Worm (Caenorhabditis elegans) whole organism, late embryonic: ENCODE measurements around the gene srw-109.

Experiments used
- F13H6.1 ChIP-seq: sonication (generic microtip); optimal IDR thresholded peaks from 2 replicates; lab custom pipeline; 2016; ENCODE audit warnings: missing genetic modification characterization, missing compliant biosample characterization
- Y22D7AL.16 ChIP-seq: sonication (generic microtip); optimal IDR thresholded peaks from 2 replicates; lab custom pipeline; 2016; ENCODE audit warnings: missing genetic modification characterization, missing compliant biosample characterization
- ama-1 ChIP-seq: fragments of 150-350 bp; optimal IDR thresholded peaks from 2 replicates; lab custom pipeline; 2014
- ceh-14 ChIP-seq: sonication (generic microtip); optimal IDR thresholded peaks from 2 replicates; lab custom pipeline; 2016; ENCODE audit warnings: missing genotype, missing genetic modification characterization, missing compliant biosample characterization
- ceh-2 ChIP-seq: sonication (generic microtip); optimal IDR thresholded peaks from 2 replicates; lab custom pipeline; 2016; ENCODE audit warnings: missing genotype, missing genetic modification characterization, missing compliant biosample characterization
- dve-1 ChIP-seq: sonication (generic microtip); optimal IDR thresholded peaks from 2 replicates; lab custom pipeline; 2017; ENCODE audit warnings: antibody characterized with exemption, mild to moderate bottlenecking, missing genetic modification characterization, missing compliant biosample characterization
- elt-2 ChIP-seq: sonication (generic microtip); optimal IDR thresholded peaks from 2 replicates; lab custom pipeline; 2016; ENCODE audit warnings: missing genetic modification reagents, missing genetic modification characterization, missing compliant biosample characterization
- ets-4 ChIP-seq: sonication (generic microtip); optimal IDR thresholded peaks from 2 replicates; lab custom pipeline; 2016; ENCODE audit warnings: missing genetic modification characterization, missing compliant biosample characterization
- fkh-10 ChIP-seq: fragments of 150-350 bp; optimal IDR thresholded peaks from 2 replicates; lab custom pipeline; 2014; ENCODE audit warnings: missing biosample characterization, missing genetic modification reagents, missing genetic modification characterization
- nhr-11 ChIP-seq: fragments of 150-350 bp; optimal IDR thresholded peaks from 2 replicates; lab custom pipeline; 2014; ENCODE audit warnings: missing biosample characterization, missing genetic modification characterization
- pha-4 ChIP-seq: fragments of 150-350 bp; optimal IDR thresholded peaks from 2 replicates; lab custom pipeline; 2018; ENCODE audit warnings: missing biosample characterization, missing genetic modification reagents, missing genetic modification characterization
- pqm-1 ChIP-seq: sonication (generic microtip); optimal IDR thresholded peaks from 2 replicates; lab custom pipeline; 2016; ENCODE audit warnings: missing genetic modification characterization, missing compliant biosample characterization
- ttx-3 ChIP-seq: sonication (generic microtip); optimal IDR thresholded peaks from 2 replicates; lab custom pipeline; 2016; ENCODE audit warnings: missing genetic modification reagents, missing genetic modification characterization, missing compliant biosample characterization

ce11 chrV:655823-656222 lies 47.1 kb upstream of the srw-109 start, which contains the start of gene srh-245:
- TF ChIP-seq ama-1 (lab: Kevin White, UChicago), result no peak
- TF ChIP-seq fkh-10 (GFP tag; lab: Kevin White, UChicago), result no peak
- TF ChIP-seq ttx-3 (tag; lab: Kevin White, UChicago), result no peak
- no peak for TF ChIP-seq ets-4 (tag; lab: Kevin White, UChicago)
- TF ChIP-seq F13H6.1 (tag; lab: Kevin White, UChicago), result no peak
- no peak for TF ChIP-seq pha-4 (tag; lab: Kevin White, UChicago)
- TF ChIP-seq ceh-14 (tag; lab: Kevin White, UChicago), result no peak
- no peak for TF ChIP-seq Y22D7AL.16 (tag; lab: Kevin White, UChicago)
- TF ChIP-seq nhr-11, result no peak
- no peak for TF ChIP-seq ceh-2 (tag; lab: Kevin White, UChicago)
- TF ChIP-seq dve-1, result no peak
- no peak for TF ChIP-seq pqm-1 (tag; lab: Kevin White, UChicago)
- TF ChIP-seq elt-2 (tag; lab: Kevin White, UChicago), result no peak
